Worm (Caenorhabditis elegans) whole organism, L4 larva: ENCODE measurements around the gene xbx-9.

Experiments
- F10B5.3 ChIP-seq: sonication (generic microtip); optimal IDR thresholded peaks from 2 replicates; lab custom pipeline; 2016; ENCODE audit warnings: mild to moderate bottlenecking, missing genetic modification characterization, missing compliant biosample characterization
- F37D6.2 ChIP-seq: sonication (generic microtip); optimal IDR thresholded peaks from 2 replicates; lab custom pipeline; 2016; ENCODE audit warnings: mild to moderate bottlenecking, missing genetic modification characterization, missing compliant biosample characterization
- Y105C5A.15 ChIP-seq: fragments of 200-800 bp; sonication (Bioruptor generic); IDR thresholded peaks from 2 replicates; pipeline ENCODE4 v1.3.6; 2022; ENCODE audit warnings: missing genetic modification characterization, missing compliant biosample characterization
- ZK337.2 ChIP-seq: fragments of 200-800 bp; sonication (Bioruptor generic); IDR thresholded peaks from 2 replicates; pipeline ENCODE4 v1.3.6; 2022; ENCODE audit warnings: missing genetic modification reagents, missing genetic modification characterization, missing compliant biosample characterization
- ZK546.5 ChIP-seq, 2 experiments: sonication (generic microtip); optimal IDR thresholded peaks; 2 replicates each; lab custom pipeline; 2017; ENCODE audit warnings: missing biosample characterization in 2 of 2, missing genetic modification characterization in 2 of 2
- aha-1 ChIP-seq: fragments of 150-350 bp; peaks from one replicate; lab custom pipeline; 2014; ENCODE audit warnings: missing biosample characterization, missing genetic modification characterization
- aly-2 ChIP-seq: sonication (generic microtip); optimal IDR thresholded peaks from 2 replicates; lab custom pipeline; 2018; ENCODE audit warnings: missing biosample characterization, missing genetic modification characterization
- attf-4 ChIP-seq: sonication (generic microtip); optimal IDR thresholded peaks from 3 replicates; lab custom pipeline; 2017; ENCODE audit warnings: missing biosample characterization, missing genetic modification characterization
- ceh-62 ChIP-seq: sonication (generic microtip); optimal IDR thresholded peaks from 2 replicates; lab custom pipeline; 2017; ENCODE audit warnings: missing biosample characterization, missing genetic modification characterization
- ces-1 ChIP-seq: fragments of 150-350 bp; sonication (generic microtip); optimal IDR thresholded peaks from 4 replicates; lab custom pipeline; 2014; ENCODE audit warnings: missing biosample characterization, missing genetic modification reagents, missing genetic modification characterization
- daf-12 ChIP-seq: fragments of 150-350 bp; optimal IDR thresholded peaks from 2 replicates; lab custom pipeline; 2014; ENCODE audit warnings: missing biosample characterization, missing genetic modification reagents, missing genetic modification characterization
- daf-16 ChIP-seq, 3 experiments: sonication (generic microtip); optimal IDR thresholded peaks; 2 replicates each; lab custom pipeline; 2016 to 2017; ENCODE audit warnings: missing genetic modification characterization in 3 of 3, missing genetic modification reagents in 3 of 3, mild to moderate bottlenecking in 2 of 3, missing compliant biosample characterization in 2 of 3, missing biosample characterization in 1 of 3, moderate library complexity in 1 of 3
- daf-19 ChIP-seq: fragments of 200-800 bp; sonication (Bioruptor generic); conservative IDR thresholded peaks from 2 replicates; pipeline ENCODE4 v1.3.6; 2022; ENCODE audit warnings: missing genetic modification characterization, missing compliant biosample characterization
- dmd-6 ChIP-seq: fragments of 200-800 bp; sonication (Bioruptor generic); IDR thresholded peaks from 2 replicates; pipeline ENCODE4 v1.3.6; 2022; ENCODE audit warnings: missing genetic modification reagents, missing genetic modification characterization, missing compliant biosample characterization
- dve-1 ChIP-seq: sonication (generic microtip); optimal IDR thresholded peaks from 2 replicates; lab custom pipeline; 2017; ENCODE audit warnings: antibody characterized with exemption, mild to moderate bottlenecking, missing genetic modification characterization, missing compliant biosample characterization; ENCODE audit not compliant: insufficient read depth
- hlh-11 ChIP-seq: fragments of 200-800 bp; sonication (Bioruptor generic); optimal IDR thresholded peaks from 2 replicates; lab custom pipeline; 2018; ENCODE audit warnings: mild to moderate bottlenecking, missing genetic modification characterization, missing compliant biosample characterization
- hmg-1.1 ChIP-seq: fragments of 200-800 bp; sonication (Bioruptor generic); IDR thresholded peaks from 2 replicates; pipeline ENCODE4 v1.3.6; 2022; ENCODE audit warnings: missing genetic modification reagents, missing genetic modification characterization, missing compliant biosample characterization
- jun-1 ChIP-seq: fragments of 150-350 bp; optimal IDR thresholded peaks from 2 replicates; lab custom pipeline; 2014; ENCODE audit warnings: missing biosample characterization, missing genetic modification reagents, missing genetic modification characterization
- lin-1 ChIP-seq: fragments of 200-800 bp; sonication (Bioruptor generic); IDR thresholded peaks from 2 replicates; pipeline ENCODE4 v1.3.6; 2022; ENCODE audit warnings: missing genetic modification reagents, missing genetic modification characterization, missing compliant biosample characterization
- lsy-2 ChIP-seq, 2 experiments: fragments of 150-350 bp in 1 of 2; sonication (generic microtip) in 1 of 2; optimal IDR thresholded peaks; 2 replicates each; lab custom pipeline; 2014 to 2017; ENCODE audit warnings: missing biosample characterization in 2 of 2, missing genetic modification characterization in 2 of 2
- madf-5 ChIP-seq, 2 experiments: fragments of 200-800 bp; sonication (Bioruptor generic); IDR thresholded peaks; 2 replicates each; pipeline ENCODE4 v1.3.6; 2022; ENCODE audit warnings: missing compliant biosample characterization in 2 of 2, missing genetic modification characterization in 2 of 2
- mdl-1 ChIP-seq, 2 experiments: fragments of 150-350 bp in 1 of 2; sonication (generic microtip) in 1 of 2; optimal IDR thresholded peaks; 2 replicates each; lab custom pipeline; 2014 to 2017; ENCODE audit warnings: missing biosample characterization in 2 of 2, missing genetic modification characterization in 2 of 2
- mdt-29 ChIP-seq: fragments of 200-800 bp; sonication (Bioruptor generic); IDR thresholded peaks from 2 replicates; pipeline ENCODE4 v1.3.6; 2022; ENCODE audit warnings: missing genetic modification reagents, missing genetic modification characterization, missing compliant biosample characterization
- mep-1 ChIP-seq: fragments of 150-350 bp; sonication (generic microtip); optimal IDR thresholded peaks from 3 replicates; lab custom pipeline; 2014; ENCODE audit warnings: missing biosample characterization, missing genetic modification characterization
- nhr-11 ChIP-seq: fragments of 150-350 bp; optimal IDR thresholded peaks from 2 replicates; lab custom pipeline; 2014; ENCODE audit warnings: missing biosample characterization, missing genetic modification characterization
- nhr-111 ChIP-seq: fragments of 200-800 bp; sonication (Bioruptor generic); optimal IDR thresholded peaks from 2 replicates; lab custom pipeline; 2018; ENCODE audit warnings: mild to moderate bottlenecking, missing genetic modification characterization, missing compliant biosample characterization
- nhr-25 ChIP-seq: sonication (generic microtip); optimal IDR thresholded peaks from 2 replicates; lab custom pipeline; 2017; ENCODE audit warnings: missing genetic modification characterization, mild to moderate bottlenecking, missing compliant biosample characterization, antibody characterized with exemption, moderate library complexity, borderline replicate concordance; ENCODE audit not compliant: insufficient read depth
- nhr-28 ChIP-seq: fragments of 150-350 bp; optimal IDR thresholded peaks from 2 replicates; lab custom pipeline; 2014; ENCODE audit warnings: missing biosample characterization, missing genetic modification characterization
- nhr-6 ChIP-seq: fragments of 150-350 bp; optimal IDR thresholded peaks from 2 replicates; lab custom pipeline; 2014; ENCODE audit warnings: missing biosample characterization, missing genetic modification characterization
- nhr-76 ChIP-seq: fragments of 150-350 bp; optimal IDR thresholded peaks from 2 replicates; lab custom pipeline; 2014; ENCODE audit warnings: missing biosample characterization, missing genetic modification characterization
- nhr-77 ChIP-seq: fragments of 150-350 bp; optimal IDR thresholded peaks from 2 replicates; lab custom pipeline; 2014; ENCODE audit warnings: missing biosample characterization, missing genetic modification characterization
- pqm-1 ChIP-seq: sonication (generic microtip); optimal IDR thresholded peaks from 2 replicates; lab custom pipeline; 2017; ENCODE audit warnings: missing biosample characterization, missing genetic modification characterization
- rbr-2 ChIP-seq: sonication (generic microtip); optimal IDR thresholded peaks from 2 replicates; lab custom pipeline; 2016; ENCODE audit warnings: missing genotype, missing genetic modification characterization, missing compliant biosample characterization
- sdz-12 ChIP-seq: fragments of 200-800 bp; sonication (Bioruptor generic); optimal IDR thresholded peaks from 2 replicates; lab custom pipeline; 2018; ENCODE audit warnings: mild to moderate bottlenecking, missing genetic modification characterization, missing compliant biosample characterization
- set-16 ChIP-seq: fragments of 200-800 bp; sonication (Bioruptor generic); IDR thresholded peaks from 2 replicates; pipeline ENCODE4 v1.3.6; 2022; ENCODE audit warnings: missing genetic modification reagents, missing genetic modification characterization, missing compliant biosample characterization
- snpc-1.2 ChIP-seq: fragments of 200-800 bp; sonication (Bioruptor generic); IDR thresholded peaks from 2 replicates; pipeline ENCODE4 v1.3.6; 2022; ENCODE audit warnings: missing genetic modification reagents, missing genetic modification characterization, missing compliant biosample characterization
- spr-1 ChIP-seq: sonication (generic microtip); optimal IDR thresholded peaks from 2 replicates; lab custom pipeline; 2016; ENCODE audit warnings: mild to moderate bottlenecking, missing genetic modification characterization, missing compliant biosample characterization
- spr-3 ChIP-seq: fragments of 200-800 bp; sonication (Bioruptor generic); optimal IDR thresholded peaks from 2 replicates; lab custom pipeline; 2018; ENCODE audit warnings: mild to moderate bottlenecking, missing genetic modification characterization, missing compliant biosample characterization
- unc-39 ChIP-seq: sonication (generic microtip); optimal IDR thresholded peaks from 2 replicates; lab custom pipeline; 2017; ENCODE audit warnings: missing biosample characterization, missing genetic modification characterization
- ztf-7 ChIP-seq: fragments of 150-350 bp; optimal IDR thresholded peaks from 2 replicates; lab custom pipeline; 2014; ENCODE audit warnings: missing biosample characterization, missing genetic modification characterization

xbx-9 gene

ce11 chrV:12728062-12728665 is 5.8 kb upstream of the xbx-9 start, which contains the start of the genes rpl-28 and mrpl-49 (continued):
- peak; percentile 35 for TF ChIP-seq nhr-25 (tag; lab: Kevin White, UChicago)
- TF ChIP-seq sdz-12 (GFP tag; lab: Kevin White, UChicago): no peak
- TF ChIP-seq daf-19: no peak
- TF ChIP-seq snpc-1.2 (GFP tag; lab: Robert Waterston, UW): no peak
- TF ChIP-seq, all 104 proteins: peak for 32

ce11 chrV:12729220-12729619 is 4.8 kb upstream of the xbx-9 start, which contains the start of gene R11D1.10:
Gene R11D1.10, plus strand, starts transcription at chrV:12729520.
- TF ChIP-seq mdl-1 (tag; optimal IDR thresholded peaks at IDR 0.05; lab: Kevin White, UChicago) (no peak), nhr-76 (tag; lab: Kevin White, UChicago) (no peak), rbr-2 (tag; lab: Kevin White, UChicago) (no peak), ceh-62 (tag; lab: Kevin White, UChicago) (no peak), Y105C5A.15 (GFP tag; lab: Robert Waterston, UW) (no peak), ZK337.2 (GFP tag; lab: Robert Waterston, UW) (no peak), F10B5.3 (tag; lab: Kevin White, UChicago) (no peak), nhr-111 (no peak), nhr-11 (tag; lab: Kevin White, UChicago) (no peak), nhr-6 (no peak), spr-1 (no peak), hlh-11 (no peak), dmd-6 (no peak), F37D6.2 (tag; lab: Kevin White, UChicago) (no peak), aha-1 (tag; lab: Kevin White, UChicago) (no peak), unc-39 (tag; lab: Kevin White, UChicago) (no peak), aly-2 (tag; lab: Kevin White, UChicago) (no peak)

ce11 chrV:12732734-12733133 is 1.3 kb upstream of the xbx-9 start:
- TF ChIP-seq jun-1 (no peak), nhr-77 (tag; lab: Kevin White, UChicago) (peak; percentile 55), nhr-28 (tag; lab: Kevin White, UChicago) (peak; percentile 61), pqm-1 (tag; lab: Kevin White, UChicago) (peak; percentile 58), attf-4 (no peak), hlh-11 (peak; percentile 19), dve-1 (peak; percentile 42), daf-16 (GFP tag; optimal IDR thresholded peaks at IDR 0.05; lab: Kevin White, UChicago) (no peak), daf-16 (tag; optimal IDR thresholded peaks at IDR 0.05; lab: Kevin White, UChicago) (peak; percentile 56)

- TF ChIP-seq nhr-76 (tag; lab: Kevin White, UChicago) (no peak), aha-1 (tag; lab: Kevin White, UChicago) (no peak), set-16 (peak; percentile 58; the same call in 1 of the 2 replicates), mdt-29 (GFP tag; lab: Robert Waterston, UW) (no peak), daf-19 (0 out of 2 replicates have a peak, but pooled peaks have one; percentile 59), hlh-11 (peak; percentile 8)
These were observed 2.3 kb downstream of the xbx-9 start, which contains the start of gene cky-1 for ce11 chrV:12736166-12736753. Gene cky-1, plus strand, starts transcription at chrV:12736703.

- no peak for TF ChIP-seq Y105C5A.15 (GFP tag; lab: Robert Waterston, UW)
- TF ChIP-seq spr-3 (GFP tag; lab: Kevin White, UChicago): no peak
- no peak for TF ChIP-seq hmg-1.1 (GFP tag; lab: Robert Waterston, UW)
- no peak for TF ChIP-seq daf-16 (GFP tag; optimal IDR thresholded peaks at IDR 0.05; lab: Kevin White, UChicago)
- peak; percentile 63 for TF ChIP-seq daf-16 (tag; optimal IDR thresholded peaks at IDR 0.05; lab: Kevin White, UChicago)
- TF ChIP-seq mep-1 (tag; lab: Kevin White, UChicago): peak; percentile 10
- peak; percentile 96 for TF ChIP-seq ztf-7 (tag; lab: Kevin White, UChicago)
- no peak for TF ChIP-seq madf-5 (GFP tag; IDR thresholded peaks at IDR 0.05; lab: Robert Waterston, UW)
- peak; percentile 69 for TF ChIP-seq nhr-28 (tag; lab: Kevin White, UChicago)
- TF ChIP-seq nhr-6: peak; percentile 40
- peak; percentile 64 for TF ChIP-seq dve-1
- no peak for TF ChIP-seq daf-12
- peak; percentile 51 for TF ChIP-seq hlh-11
- peak in 1 of 2 experiments; percentile 10 for TF ChIP-seq lsy-2 (tag; optimal IDR thresholded peaks at IDR 0.05; lab: Kevin White, UChicago)
- no peak for TF ChIP-seq ZK546.5 (tag; optimal IDR thresholded peaks at IDR 0.05; lab: Kevin White, UChicago)
- TF ChIP-seq lin-1: no peak
- peak; percentile 39; the same call in 1 of the 2 replicates for TF ChIP-seq dmd-6
- TF ChIP-seq pqm-1 (tag; lab: Kevin White, UChicago): peak; percentile 81
- TF ChIP-seq ces-1 (GFP tag; lab: Kevin White, UChicago): no peak
These were observed 7.7 kb downstream of the xbx-9 start, which contains the start of gene hrg-7 for ce11 chrV:12741684-12742083. Gene hrg-7, plus strand, starts transcription at chrV:12742041.
